Worm (Caenorhabditis elegans) whole organism, early embryonic: ENCODE results near the gene col-157.

Experiments used
- B0310.2 ChIP-seq: sonication (generic microtip); optimal IDR thresholded peaks from 2 replicates; lab custom pipeline; 2016; ENCODE audit warnings: mild to moderate bottlenecking, missing genetic modification characterization, missing compliant biosample characterization
- F13C5.2 ChIP-seq: sonication (generic microtip); optimal IDR thresholded peaks from 2 replicates; lab custom pipeline; 2017; ENCODE audit warnings: mild to moderate bottlenecking, missing genetic modification characterization, inconsistent platforms, missing compliant biosample characterization
- aly-1 ChIP-seq: sonication (generic microtip); optimal IDR thresholded peaks from 2 replicates; lab custom pipeline; 2016; ENCODE audit warnings: missing genetic modification characterization, missing compliant biosample characterization
- ama-1 ChIP-seq: fragments of 150-350 bp; optimal IDR thresholded peaks from 2 replicates; lab custom pipeline; 2014
- ceh-13 ChIP-seq: fragments of 200-800 bp; sonication (Bioruptor generic); optimal IDR thresholded peaks from 2 replicates; lab custom pipeline; 2018; ENCODE audit warnings: mild to moderate bottlenecking, missing genetic modification characterization, missing compliant biosample characterization
- ceh-36 ChIP-seq: sonication (generic microtip); optimal IDR thresholded peaks from 2 replicates; lab custom pipeline; 2016; ENCODE audit warnings: missing genetic modification characterization, inconsistent platforms, missing compliant biosample characterization
- ets-7 ChIP-seq: sonication (generic microtip); optimal IDR thresholded peaks from 2 replicates; lab custom pipeline; 2016; ENCODE audit warnings: missing genotype, missing genetic modification characterization, missing compliant biosample characterization
- flt-1 ChIP-seq: fragments of 200-800 bp; sonication (Bioruptor generic); IDR thresholded peaks from 2 replicates; pipeline ENCODE4 v1.3.6; 2022; ENCODE audit warnings: missing genetic modification characterization, missing compliant biosample characterization
- hmbx-1 ChIP-seq: sonication (generic microtip); optimal IDR thresholded peaks from 2 replicates; lab custom pipeline; 2016; ENCODE audit warnings: mild to moderate bottlenecking, missing genetic modification characterization, missing compliant biosample characterization
- hmg-4 ChIP-seq: fragments of 200-800 bp; sonication (Bioruptor generic); optimal IDR thresholded peaks from 2 replicates; lab custom pipeline; 2018; ENCODE audit warnings: mild to moderate bottlenecking, missing genetic modification characterization, missing compliant biosample characterization
- hnd-1 ChIP-seq: sonication (generic microtip); optimal IDR thresholded peaks from 2 replicates; lab custom pipeline; 2016; ENCODE audit warnings: missing genetic modification characterization, missing compliant biosample characterization
- pes-1 ChIP-seq: fragments of 200-800 bp; sonication (Bioruptor generic); IDR thresholded peaks from 2 replicates; pipeline ENCODE4 v1.3.6; 2022; ENCODE audit warnings: missing genetic modification reagents, missing genetic modification characterization, missing compliant biosample characterization
- scrt-1 ChIP-seq: fragments of 200-800 bp; sonication (Bioruptor generic); IDR thresholded peaks from 2 replicates; pipeline ENCODE4 v1.3.6; 2022; ENCODE audit warnings: missing genetic modification characterization, missing compliant biosample characterization
- sea-1 ChIP-seq: fragments of 200-800 bp; sonication (Bioruptor generic); conservative IDR thresholded peaks from 2 replicates; pipeline ENCODE4 v1.3.6; 2022; ENCODE audit warnings: missing genetic modification characterization, missing compliant biosample characterization
- tbx-11 ChIP-seq: fragments of 200-800 bp; sonication (Bioruptor generic); IDR thresholded peaks from 2 replicates; pipeline ENCODE4 v1.3.6; 2022; ENCODE audit warnings: missing genetic modification characterization, missing compliant biosample characterization
- tbx-37 ChIP-seq: fragments of 200-800 bp; sonication (Bioruptor generic); conservative IDR thresholded peaks from 2 replicates; pipeline ENCODE4 v1.3.6; 2022; ENCODE audit warnings: missing genetic modification reagents, missing genetic modification characterization, missing compliant biosample characterization
- tra-4 ChIP-seq: sonication (generic microtip); optimal IDR thresholded peaks from 2 replicates; lab custom pipeline; 2017; ENCODE audit warnings: missing genetic modification characterization, missing compliant biosample characterization

col-157 gene

ce11 chrV:11516141-11516591 is 32.3 kb downstream of the col-157 start, which contains the start of gene sdz-8:
sdz-8 (minus strand) TSS chrV:11516191.
- TF ChIP-seq aly-1 (tag; lab: Kevin White, UChicago) = no peak
- TF ChIP-seq hmg-4 (GFP tag; lab: Kevin White, UChicago) = no peak
- no peak for TF ChIP-seq F13C5.2
- no peak for TF ChIP-seq tbx-11 (GFP tag; lab: Robert Waterston, UW)
- no peak for TF ChIP-seq scrt-1
- TF ChIP-seq ceh-13 (GFP tag; lab: Kevin White, UChicago) = no peak
- no peak for TF ChIP-seq B0310.2
- TF ChIP-seq hmbx-1 (tag; lab: Kevin White, UChicago) = no peak

DNA sequence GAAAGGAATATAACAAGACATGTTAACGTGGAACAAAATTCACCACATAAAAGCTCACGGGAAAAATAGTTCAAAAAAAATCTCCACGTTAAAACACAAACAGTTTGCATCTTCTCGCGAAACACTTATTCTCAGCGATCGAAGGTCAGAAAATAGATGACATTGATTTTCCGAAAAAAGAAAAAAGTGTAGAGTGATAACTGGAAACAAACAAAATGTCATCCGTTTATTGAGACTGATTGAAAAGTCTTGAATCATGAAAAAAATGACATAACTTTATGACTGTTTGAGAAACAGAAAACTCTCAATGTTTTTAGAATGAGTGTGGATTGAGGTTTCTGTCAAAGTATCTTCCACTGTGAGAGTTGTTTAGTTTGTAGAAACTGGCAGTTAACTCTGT is 33.9 kb downstream of the col-157 start, which contains the start of gene C55A6.4:
Gene C55A6.4, minus strand, starts transcription at position 101 of the 400 bp plus-strand sequence.
- no peak for TF ChIP-seq tbx-11 (GFP tag; lab: Robert Waterston, UW)
- no peak for TF ChIP-seq tra-4
- TF ChIP-seq sea-1 = no peak
- no peak for TF ChIP-seq ets-7 (tag; lab: Kevin White, UChicago)
- TF ChIP-seq ceh-13 (GFP tag; lab: Kevin White, UChicago) = no peak
- no peak for TF ChIP-seq B0310.2
- no peak for TF ChIP-seq flt-1 (GFP tag; lab: Robert Waterston, UW)
- TF ChIP-seq F13C5.2 = no peak
- TF ChIP-seq tbx-37 (GFP tag; lab: Robert Waterston, UW) = no peak
- TF ChIP-seq ceh-36 = no peak
- no peak for TF ChIP-seq hmg-4 (GFP tag; lab: Kevin White, UChicago)
- TF ChIP-seq hmbx-1 (tag; lab: Kevin White, UChicago) = no peak
- TF ChIP-seq pes-1 (GFP tag; lab: Robert Waterston, UW) = no peak
- TF ChIP-seq scrt-1 = no peak
- no peak for TF ChIP-seq ama-1 (lab: Kevin White, UChicago)
- no peak for TF ChIP-seq aly-1 (tag; lab: Kevin White, UChicago)
- no peak for TF ChIP-seq hnd-1

- TF ChIP-seq sea-1 = no peak
- TF ChIP-seq ets-7 (tag; lab: Kevin White, UChicago) = no peak
- no peak for TF ChIP-seq aly-1 (tag; lab: Kevin White, UChicago)
- TF ChIP-seq tra-4 = no peak
Observed at ce11 chrV:11520215-11520614, 36.4 kb downstream of the col-157 start, which contains the start of the genes C55A6.11 and C55A6.7. C55A6.11 (plus strand) TSS chrV:11520515. C55A6.7 (minus strand) TSS chrV:11520530.

DNA sequence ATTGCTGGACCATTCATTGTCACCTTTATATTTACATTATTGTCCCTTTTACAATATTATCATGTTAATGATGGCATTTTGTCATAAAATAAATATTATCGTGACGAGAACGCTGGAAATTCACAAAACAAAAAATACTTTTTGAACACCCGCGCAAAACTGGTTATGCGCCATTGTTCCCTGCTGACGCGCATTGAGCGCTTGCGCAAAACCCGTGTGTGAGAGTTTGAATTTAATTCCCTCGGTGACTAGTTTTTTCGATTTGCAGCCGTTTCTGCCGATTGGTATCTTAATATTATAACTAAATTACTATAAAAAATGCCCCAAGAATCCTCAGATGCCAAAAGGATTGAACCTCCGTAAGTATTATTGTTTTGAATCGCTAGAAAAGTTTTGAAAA is 37.6 kb downstream of the col-157 start, which contains the start of gene pafo-1:
Gene pafo-1, plus strand, starts transcription at position 256 of the 400 bp plus-strand sequence.
- TF ChIP-seq hmbx-1 (tag; lab: Kevin White, UChicago) (no peak), scrt-1 (no peak), ama-1 (lab: Kevin White, UChicago) (no peak), tbx-37 (GFP tag; lab: Robert Waterston, UW) (peak; percentile 61), hmg-4 (GFP tag; lab: Kevin White, UChicago) (peak; percentile 27), sea-1 (0 out of 2 replicates have a peak, but pooled peaks have one; percentile 23), tra-4 (no peak), ets-7 (tag; lab: Kevin White, UChicago) (no peak), aly-1 (tag; lab: Kevin White, UChicago) (no peak), F13C5.2 (peak; percentile 83), hnd-1 (no peak), ceh-36 (peak; percentile 40), flt-1 (GFP tag; lab: Robert Waterston, UW) (0 out of 2 replicates have a peak, but pooled peaks have one; percentile 23), B0310.2 (no peak), tbx-11 (GFP tag; lab: Robert Waterston, UW) (no peak), pes-1 (GFP tag; lab: Robert Waterston, UW) (no peak), ceh-13 (GFP tag; lab: Kevin White, UChicago) (no peak)

DNA sequence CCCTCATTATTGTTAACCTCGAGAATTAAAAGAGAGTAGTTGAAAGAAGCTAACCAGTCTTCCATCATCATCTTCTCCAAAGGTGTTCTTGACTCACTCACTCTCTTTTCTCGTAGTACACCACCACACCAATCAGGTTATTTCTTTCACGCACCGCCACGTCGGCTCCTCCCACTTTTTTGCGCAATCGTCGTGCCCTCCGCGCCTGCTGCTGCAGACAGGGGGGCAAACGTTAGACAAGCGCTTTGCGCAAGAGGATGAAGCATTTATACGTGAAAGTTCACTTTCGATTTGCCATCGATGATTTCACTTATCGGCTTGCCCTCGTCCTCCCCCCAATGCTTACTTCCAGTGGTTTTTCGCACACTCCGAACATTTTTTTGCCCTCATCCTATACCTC is 41.5 kb downstream of the col-157 start:
- TF ChIP-seq B0310.2 (no peak), aly-1 (tag; lab: Kevin White, UChicago) (no peak), tbx-11 (GFP tag; lab: Robert Waterston, UW) (no peak), tbx-37 (GFP tag; lab: Robert Waterston, UW) (no peak), pes-1 (GFP tag; lab: Robert Waterston, UW) (no peak), sea-1 (no peak), ceh-36 (no peak), tra-4 (no peak), ceh-13 (GFP tag; lab: Kevin White, UChicago) (no peak), ama-1 (lab: Kevin White, UChicago) (no peak), ets-7 (tag; lab: Kevin White, UChicago) (no peak), hmbx-1 (tag; lab: Kevin White, UChicago) (no peak), hmg-4 (GFP tag; lab: Kevin White, UChicago) (no peak), flt-1 (GFP tag; lab: Robert Waterston, UW) (no peak), F13C5.2 (no peak)

- TF ChIP-seq F13C5.2 (no peak), pes-1 (GFP tag; lab: Robert Waterston, UW) (no peak), aly-1 (tag; lab: Kevin White, UChicago) (no peak)
Observed at ce11 chrV:11526927-11527491, 43.2 kb downstream of the col-157 start.

DNA sequence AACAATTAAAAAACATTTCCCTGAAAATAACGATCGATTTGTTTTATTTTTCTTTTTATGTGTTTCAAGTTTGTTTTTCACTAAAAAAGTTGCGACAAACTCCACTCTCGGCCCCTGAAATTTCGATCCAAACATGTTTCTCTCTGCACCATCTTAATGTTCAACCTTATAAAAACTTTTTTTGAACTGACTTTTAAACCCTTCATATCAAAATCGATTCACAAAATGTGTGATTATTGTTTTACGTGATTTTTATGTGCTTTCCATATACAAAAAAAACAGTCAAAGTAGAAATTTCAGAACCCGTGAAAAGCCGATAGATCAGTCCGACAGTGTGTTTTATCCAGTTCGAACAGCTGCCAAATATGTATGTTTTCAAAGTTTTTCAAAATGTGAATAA is 43.7 kb downstream of the col-157 start, which contains the start of gene ccch-1:
Gene ccch-1, plus strand, starts transcription at position 301 of the 400 bp plus-strand sequence.
- no peak for TF ChIP-seq ceh-36
- TF ChIP-seq pes-1 (GFP tag; lab: Robert Waterston, UW) = no peak
- no peak for TF ChIP-seq tbx-11 (GFP tag; lab: Robert Waterston, UW)
- no peak for TF ChIP-seq tbx-37 (GFP tag; lab: Robert Waterston, UW)
- no peak for TF ChIP-seq ets-7 (tag; lab: Kevin White, UChicago)
- no peak for TF ChIP-seq hmbx-1 (tag; lab: Kevin White, UChicago)
- no peak for TF ChIP-seq aly-1 (tag; lab: Kevin White, UChicago)
- TF ChIP-seq sea-1 = no peak
- no peak for TF ChIP-seq ama-1 (lab: Kevin White, UChicago)
- no peak for TF ChIP-seq F13C5.2
- no peak for TF ChIP-seq B0310.2
- TF ChIP-seq tra-4 = no peak
